Fruit fly (Drosophila melanogaster) ovary, adult (tissue): Measurements from ENCODE around the gene CG16775.

Experiments
- CG17801 ChIP-seq: fragments of 200-800 bp; optimal IDR thresholded peaks from 2 replicates; lab custom pipeline; 2019; ENCODE audit warnings: missing biosample characterization, mild to moderate bottlenecking, missing genetic modification characterization, moderate library complexity; ENCODE audit not compliant: partially characterized antibody

The CG16775 gene

dm6 chr3L:17886545-17886944 is at the start of gene CG16775:
TSS of gene CG16775 (minus strand) at chr3L:17886645.
- no peak for TF ChIP-seq CG17801 (GFP tag; lab: Kevin White, UChicago)

DNA sequence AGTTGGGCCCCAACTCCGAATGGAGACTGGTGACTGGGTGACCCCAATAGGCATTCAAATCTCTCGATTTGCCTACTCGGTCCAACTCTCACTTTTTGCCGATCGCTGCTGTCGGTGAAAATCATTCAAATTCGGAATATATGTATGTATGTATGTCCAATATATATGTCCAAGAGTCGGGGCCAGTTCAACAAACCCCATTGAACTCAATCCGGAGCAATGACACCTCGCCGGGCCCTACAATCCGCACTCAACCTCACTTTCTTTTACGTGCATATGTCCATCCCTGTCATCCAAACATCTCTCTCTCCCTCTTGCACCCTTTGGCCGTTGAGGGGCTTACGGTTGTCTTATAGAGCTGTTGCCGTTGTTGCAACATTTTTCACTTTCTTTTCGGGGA is 48.6 kb upstream of the CG16775 start:
- TF ChIP-seq CG17801 (GFP tag; lab: Kevin White, UChicago), result no peak

DNA sequence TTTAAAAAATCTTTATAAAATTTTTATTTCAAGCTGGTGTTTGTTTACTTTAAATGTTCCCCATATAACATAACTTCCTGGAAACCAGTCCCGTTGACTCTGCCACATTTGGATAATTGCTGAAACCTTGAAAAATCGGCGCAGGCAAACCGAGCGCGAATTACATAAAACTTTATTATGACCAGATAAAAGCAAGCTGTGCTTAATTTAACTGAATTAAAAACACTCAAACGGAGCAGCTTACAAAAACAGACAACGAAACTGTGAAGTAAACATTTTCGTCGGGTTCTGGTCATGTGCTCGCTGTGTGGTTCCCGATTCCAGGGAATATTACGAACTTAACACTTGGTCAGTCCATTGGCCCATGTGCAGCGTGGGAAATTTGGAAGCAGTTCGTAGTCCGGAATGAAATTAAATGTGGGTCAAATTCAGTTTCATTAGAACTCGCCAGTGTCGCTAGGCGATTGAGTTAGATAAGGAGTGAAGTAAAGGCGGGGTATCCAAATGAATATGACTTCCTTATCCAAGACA is 47.4 kb upstream of the CG16775 start:
- TF ChIP-seq CG17801 (GFP tag; lab: Kevin White, UChicago), result no peak

- TF ChIP-seq CG17801 (GFP tag; lab: Kevin White, UChicago), result peak; percentile 13
Measured at dm6 chr3L:17933065-17933464, 46.6 kb upstream of the CG16775 start.

dm6 chr3L:17931887-17932286 is 45.4 kb upstream of the CG16775 start:
- TF ChIP-seq CG17801 (GFP tag; lab: Kevin White, UChicago), result no peak

DNA sequence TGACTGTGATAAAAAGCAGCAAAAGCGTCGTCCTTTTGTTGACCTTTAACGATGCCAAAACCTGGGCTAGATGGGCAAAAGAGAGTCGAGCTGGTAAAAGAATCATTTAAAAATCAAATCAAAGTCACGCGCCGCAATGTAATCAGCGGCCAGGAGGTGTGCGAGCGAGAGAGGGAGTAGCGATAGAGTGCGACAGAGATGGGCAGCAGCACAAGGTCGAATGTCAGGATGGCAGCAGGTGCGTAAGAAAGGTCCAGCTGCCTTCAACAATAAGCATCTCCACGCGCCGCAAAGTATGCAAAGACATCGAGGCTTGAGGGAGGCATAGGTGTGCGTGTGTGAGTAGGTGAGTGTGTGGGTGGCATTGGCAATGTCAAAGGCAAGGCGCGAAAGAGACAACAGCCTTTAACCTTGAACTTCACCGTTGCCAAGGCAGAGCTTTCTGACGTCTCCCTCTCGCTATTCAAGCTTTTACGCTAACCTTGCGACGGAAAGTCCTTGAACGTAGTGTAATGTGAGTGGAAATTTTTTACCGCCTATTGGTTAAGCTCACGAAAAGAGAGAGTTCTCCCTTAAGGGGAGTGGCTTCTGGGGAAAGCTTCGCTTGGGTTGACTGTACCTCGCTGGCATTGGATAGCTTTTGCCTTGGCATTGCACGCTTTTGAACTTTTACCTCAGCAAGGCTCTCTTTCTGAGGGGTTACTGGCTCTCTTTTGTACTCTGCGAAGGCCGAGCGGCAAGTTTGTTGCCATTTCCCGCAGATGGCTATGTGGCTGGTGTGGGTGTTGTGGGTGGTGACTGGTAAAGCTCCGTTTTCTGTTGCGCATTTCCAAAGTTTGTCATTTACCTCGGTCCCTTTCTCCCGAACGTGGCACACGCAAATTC is 43.5 kb upstream of the CG16775 start:
- TF ChIP-seq CG17801 (GFP tag; lab: Kevin White, UChicago), result no peak

dm6 chr3L:17928106-17928505 is 41.7 kb upstream of the CG16775 start:
- TF ChIP-seq CG17801 (GFP tag; lab: Kevin White, UChicago), result no peak

DNA sequence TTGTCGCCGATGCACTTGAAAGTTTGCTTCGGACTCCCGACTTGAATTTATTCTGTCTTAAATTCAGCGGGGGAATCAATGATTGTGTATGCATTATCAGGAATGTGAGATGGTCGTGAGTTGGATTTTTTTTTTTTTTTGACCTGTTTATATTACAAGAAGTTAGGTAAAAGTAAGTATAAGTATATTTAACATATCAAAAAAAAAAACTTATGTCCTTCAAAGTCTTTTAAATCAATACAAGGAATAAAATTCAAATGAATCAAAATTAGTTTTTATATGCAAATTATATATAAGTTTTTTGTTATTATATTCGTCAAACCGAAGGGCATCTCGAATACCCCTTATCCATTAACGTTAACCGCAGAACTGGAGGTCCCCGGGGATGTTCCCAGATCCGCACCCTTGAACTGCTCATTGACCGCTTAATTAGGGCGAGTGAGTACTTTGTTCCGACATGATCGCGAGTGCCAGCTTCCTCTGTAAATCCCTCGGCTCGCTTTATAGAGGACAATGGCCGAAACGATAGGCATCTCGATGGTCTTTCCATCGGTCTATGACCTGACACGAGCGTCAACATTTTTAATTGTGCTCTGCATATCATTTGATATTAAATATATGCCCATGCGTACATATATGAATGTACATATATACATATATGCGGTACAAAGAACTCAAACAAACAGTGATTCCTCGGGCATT is 40.3 kb upstream of the CG16775 start:
- TF ChIP-seq CG17801 (GFP tag; lab: Kevin White, UChicago), result no peak

- TF ChIP-seq CG17801 (GFP tag; lab: Kevin White, UChicago), result no peak
Measured at dm6 chr3L:17925180-17925753, 38.8 kb upstream of the CG16775 start.

- no peak for TF ChIP-seq CG17801 (GFP tag; lab: Kevin White, UChicago)
Measured at dm6 chr3L:17924005-17924755, 37.7 kb upstream of the CG16775 start.

dm6 chr3L:17922182-17923102 is 36.0 kb upstream of the CG16775 start:
- no peak for TF ChIP-seq CG17801 (GFP tag; lab: Kevin White, UChicago)

- TF ChIP-seq CG17801 (GFP tag; lab: Kevin White, UChicago), result no peak
Measured at dm6 chr3L:17921462-17921861, 35.0 kb upstream of the CG16775 start.

- TF ChIP-seq CG17801 (GFP tag; lab: Kevin White, UChicago), result no peak
Measured at dm6 chr3L:17917687-17918434, 31.4 kb upstream of the CG16775 start.
